Fruit fly (Drosophila melanogaster): ENCODE data around the gene SMC5.

The SMC5 gene

dm6 chr3L:21568848-21569372 is at the start of gene SMC5, which contains the start of gene CRIF:
SMC5 (plus strand) TSS chr3L:21569176.
CRIF (minus strand) TSS chr3L:21568898.
- TF ChIP-seq CTCF (optimal IDR thresholded peaks at IDR 0.05) (no peak), CG8478 (optimal IDR thresholded peaks at IDR 0.05) (no peak)

dm6 chr3L:21523059-21523836 is 45.7 kb upstream of the SMC5 start, which contains the start of gene CG7611:
CG7611 (plus strand) TSS chr3L:21523186.
- TF ChIP-seq CG8478 (optimal IDR thresholded peaks at IDR 0.05) (no peak), CTCF (optimal IDR thresholded peaks at IDR 0.05) (peak in 1 of 2 experiments; percentile 1)

dm6 chr3L:21524071-21524889 is 44.7 kb upstream of the SMC5 start:
- TF ChIP-seq CG8478 (optimal IDR thresholded peaks at IDR 0.05) (no peak), CTCF (optimal IDR thresholded peaks at IDR 0.05) (no peak)

- TF ChIP-seq CTCF (optimal IDR thresholded peaks at IDR 0.05) = no peak
- no peak for TF ChIP-seq CG8478 (optimal IDR thresholded peaks at IDR 0.05)
These were observed 39.9 kb upstream of the SMC5 start, which contains the start of gene Arv1 for dm6 chr3L:21529108-21529507. Arv1 (minus strand) TSS chr3L:21529333.

dm6 chr3L:21533270-21533948 is 35.6 kb upstream of the SMC5 start, which contains the start of gene Mkrn1:
Mkrn1 (minus strand) TSS chr3L:21533713.
- TF ChIP-seq CTCF (optimal IDR thresholded peaks at IDR 0.05) (peak in 1 of 2 experiments; percentile 40), CG8478 (optimal IDR thresholded peaks at IDR 0.05) (no peak)

dm6 chr3L:21534360-21534759 is 34.6 kb upstream of the SMC5 start, which contains the start of gene ppk5:
ppk5 (plus strand) TSS chr3L:21534660.
- TF ChIP-seq CG8478 (optimal IDR thresholded peaks at IDR 0.05) (no peak), CTCF (optimal IDR thresholded peaks at IDR 0.05) (no peak)

dm6 chr3L:21536857-21537256 is 32.1 kb upstream of the SMC5 start, which contains the start of gene Rpn10:
Rpn10 (plus strand) TSS chr3L:21537000.
- no peak for TF ChIP-seq CG8478 (optimal IDR thresholded peaks at IDR 0.05)
- peak; percentile 39 to 50 for TF ChIP-seq CTCF (optimal IDR thresholded peaks at IDR 0.05)

dm6 chr3L:21538893-21539244 is 30.1 kb upstream of the SMC5 start:
- TF ChIP-seq CTCF (optimal IDR thresholded peaks at IDR 0.05) (no peak), CG8478 (optimal IDR thresholded peaks at IDR 0.05) (no peak)

- no peak for TF ChIP-seq CG8478 (optimal IDR thresholded peaks at IDR 0.05)
- peak; percentile 13 to 14 for TF ChIP-seq CTCF (optimal IDR thresholded peaks at IDR 0.05)
These were observed 29.5 kb upstream of the SMC5 start, which contains the start of the genes COX8 and VhaM9.7-b for dm6 chr3L:21539245-21540196. COX8 (minus strand) TSS chr3L:21539447. VhaM9.7-b (plus strand) TSS chr3L:21539862.

dm6 chr3L:21542059-21542458 is 26.9 kb upstream of the SMC5 start, which contains the start of gene CG33290:
CG33290 (plus strand) TSS chr3L:21542359.
- TF ChIP-seq CTCF (optimal IDR thresholded peaks at IDR 0.05) (no peak), CG8478 (optimal IDR thresholded peaks at IDR 0.05) (no peak)

dm6 chr3L:21554752-21555151 is 14.2 kb upstream of the SMC5 start, which contains the start of gene Wnk:
Wnk (minus strand) TSS chr3L:21554928.
- no peak for TF ChIP-seq CTCF (optimal IDR thresholded peaks at IDR 0.05)
- no peak for TF ChIP-seq CG8478 (optimal IDR thresholded peaks at IDR 0.05)

- TF ChIP-seq CTCF (optimal IDR thresholded peaks at IDR 0.05) (no peak), CG8478 (optimal IDR thresholded peaks at IDR 0.05) (no peak)
These were observed 10.7 kb upstream of the SMC5 start, which contains the start of gene CG7173 for dm6 chr3L:21558176-21558871. CG7173 (minus strand) TSS chr3L:21558226.

- TF ChIP-seq CTCF (optimal IDR thresholded peaks at IDR 0.05) (no peak), CG8478 (optimal IDR thresholded peaks at IDR 0.05) (no peak)
These were observed 6.9 kb upstream of the SMC5 start, which contains the start of gene CapaR for dm6 chr3L:21562081-21562480. CapaR (minus strand) TSS chr3L:21562181.
